Worm (Caenorhabditis elegans) whole organism, L1 larva: Measurements from ENCODE around the gene ZC13.10.
A peak's percentile ranks its signal among the peaks of the same experiment; 100 is the strongest.

ENCODE experiments used
- C04F5.9 ChIP-seq: sonication (generic microtip); optimal IDR thresholded peaks from 2 replicates; lab custom pipeline; 2016; ENCODE audit warnings: missing genetic modification characterization, missing compliant biosample characterization
- alr-1 ChIP-seq: fragments of 200-800 bp; sonication (Bioruptor generic); optimal IDR thresholded peaks from 2 replicates; lab custom pipeline; 2018; ENCODE audit warnings: borderline replicate concordance, mild to moderate bottlenecking, missing genetic modification characterization, missing compliant biosample characterization
- ama-1 ChIP-seq: fragments of 150-350 bp; optimal IDR thresholded peaks from 2 replicates; lab custom pipeline; 2014
- blmp-1 ChIP-seq: fragments of 150-350 bp; optimal IDR thresholded peaks from 2 replicates; lab custom pipeline; 2014; ENCODE audit warnings: missing biosample characterization, missing genetic modification characterization
- ceh-82 ChIP-seq, 3 experiments: fragments of 150-350 bp in 1 of 3; sonication (generic microtip) in 2 of 3; optimal IDR thresholded peaks; 2 replicates each; lab custom pipeline; 2014 to 2017; ENCODE audit warnings: missing biosample characterization in 3 of 3, missing genetic modification characterization in 3 of 3
- ceh-88 ChIP-seq: fragments of 200-800 bp; sonication (Bioruptor generic); IDR thresholded peaks from 2 replicates; pipeline ENCODE4 v1.3.6; 2022; ENCODE audit warnings: missing genetic modification characterization, missing compliant biosample characterization
- ces-1 ChIP-seq: fragments of 150-350 bp; optimal IDR thresholded peaks from 2 replicates; lab custom pipeline; 2014; ENCODE audit warnings: missing biosample characterization, missing genetic modification reagents, missing genetic modification characterization
- efl-1 ChIP-seq, 4 experiments: fragments of 150-350 bp; optimal IDR thresholded peaks in 3 of 4; peaks in 1 of 4; 1 replicate in 1 of 4; 2 replicates in 3 of 4; lab custom pipeline; 2014; ENCODE audit warnings: missing biosample characterization in 2 of 4, missing genetic modification characterization in 2 of 4, missing genetic modification reagents in 2 of 4
- egl-13 ChIP-seq: sonication (generic microtip); optimal IDR thresholded peaks from 2 replicates; lab custom pipeline; 2016; ENCODE audit warnings: missing genotype, missing genetic modification reagents, missing genetic modification characterization, missing compliant biosample characterization
- elt-2 ChIP-seq: sonication (generic microtip); optimal IDR thresholded peaks from 2 replicates; lab custom pipeline; 2016; ENCODE audit warnings: missing genetic modification characterization, mild to moderate bottlenecking, inconsistent platforms, missing compliant biosample characterization, missing genetic modification reagents
- elt-3 ChIP-seq, 6 experiments: fragments of 150-350 bp in 1 of 6; sonication (generic microtip); optimal IDR thresholded peaks; 2 replicates each; lab custom pipeline; 2017 to 2018; ENCODE audit warnings: missing biosample characterization in 6 of 6, missing genetic modification characterization in 6 of 6, inconsistent platforms in 1 of 6
- fkh-10 ChIP-seq: sonication (generic microtip); optimal IDR thresholded peaks from 2 replicates; lab custom pipeline; 2017; ENCODE audit warnings: missing biosample characterization, missing genetic modification reagents, missing genetic modification characterization
- fkh-4 ChIP-seq: sonication (generic microtip); optimal IDR thresholded peaks from 2 replicates; lab custom pipeline; 2016; ENCODE audit warnings: missing compliant biosample characterization, missing genetic modification characterization, borderline replicate concordance
- fkh-8 ChIP-seq: sonication (generic microtip); optimal IDR thresholded peaks from 2 replicates; lab custom pipeline; 2016; ENCODE audit warnings: mild to moderate bottlenecking, missing genetic modification characterization, missing compliant biosample characterization
- fos-1 ChIP-seq: fragments of 150-350 bp; optimal IDR thresholded peaks from 2 replicates; lab custom pipeline; 2014; ENCODE audit warnings: missing biosample characterization, missing genetic modification characterization
- grh-1 ChIP-seq: fragments of 200-800 bp; sonication (Bioruptor generic); IDR thresholded peaks from 2 replicates; pipeline ENCODE4 v1.3.6; 2022; ENCODE audit warnings: missing genetic modification reagents, missing genetic modification characterization, missing compliant biosample characterization
- hlh-17 ChIP-seq: fragments of 200-800 bp; sonication (Bioruptor generic); optimal IDR thresholded peaks from 2 replicates; lab custom pipeline; 2018; ENCODE audit warnings: missing genetic modification characterization, mild to moderate bottlenecking, missing compliant biosample characterization, moderate library complexity, borderline replicate concordance
- hpl-2 ChIP-seq: fragments of 150-350 bp; optimal IDR thresholded peaks from 2 replicates; lab custom pipeline; 2014; ENCODE audit warnings: missing biosample characterization, missing genetic modification reagents, missing genetic modification characterization
- jun-1 ChIP-seq: fragments of 150-350 bp; optimal IDR thresholded peaks from 2 replicates; lab custom pipeline; 2014; ENCODE audit warnings: missing biosample characterization, missing genetic modification reagents, missing genetic modification characterization
- lin-13 ChIP-seq: fragments of 150-350 bp; optimal IDR thresholded peaks from 2 replicates; lab custom pipeline; 2014; ENCODE audit warnings: missing biosample characterization, missing genetic modification reagents, missing genetic modification characterization
- lin-14 ChIP-seq: fragments of 200-800 bp; sonication (Bioruptor generic); optimal IDR thresholded peaks from 2 replicates; lab custom pipeline; 2018; ENCODE audit warnings: mild to moderate bottlenecking, missing genetic modification characterization, moderate library complexity, missing compliant biosample characterization
- lin-15B ChIP-seq: fragments of 150-350 bp; sonication (generic microtip); optimal IDR thresholded peaks from 3 replicates; lab custom pipeline; 2014; ENCODE audit warnings: missing biosample characterization, missing genetic modification characterization
- lin-35 ChIP-seq, 2 experiments: fragments of 150-350 bp; optimal IDR thresholded peaks; 2 replicates each; lab custom pipeline; 2014; ENCODE audit warnings: missing biosample characterization in 2 of 2, missing genetic modification characterization in 2 of 2, missing genetic modification reagents in 2 of 2
- lin-39 ChIP-seq: fragments of 150-350 bp; optimal IDR thresholded peaks from 2 replicates; lab custom pipeline; 2014; ENCODE audit warnings: missing biosample characterization, missing genetic modification reagents, missing genetic modification characterization
- lsy-2 ChIP-seq, 2 experiments: fragments of 150-350 bp; optimal IDR thresholded peaks; 2 replicates each; lab custom pipeline; 2014; ENCODE audit warnings: missing biosample characterization in 2 of 2, missing genetic modification characterization in 2 of 2
- mef-2 ChIP-seq: fragments of 150-350 bp; optimal IDR thresholded peaks from 2 replicates; lab custom pipeline; 2014; ENCODE audit warnings: missing biosample characterization, missing genetic modification characterization
- mep-1 ChIP-seq: fragments of 150-350 bp; optimal IDR thresholded peaks from 2 replicates; lab custom pipeline; 2014; ENCODE audit warnings: missing biosample characterization, missing genetic modification characterization
- nhr-19 ChIP-seq: fragments of 200-800 bp; sonication (Bioruptor generic); conservative IDR thresholded peaks from 2 replicates; pipeline ENCODE4 v1.3.6; 2022; ENCODE audit warnings: missing genetic modification characterization, missing compliant biosample characterization
- nhr-20 ChIP-seq: sonication (generic microtip); optimal IDR thresholded peaks from 2 replicates; lab custom pipeline; 2016; ENCODE audit warnings: mild to moderate bottlenecking, missing genetic modification characterization, missing compliant biosample characterization
- nhr-47 ChIP-seq: sonication (generic microtip); optimal IDR thresholded peaks from 2 replicates; lab custom pipeline; 2016; ENCODE audit warnings: mild to moderate bottlenecking, missing genetic modification characterization, moderate library complexity, missing compliant biosample characterization
- nhr-71 ChIP-seq: sonication (generic microtip); optimal IDR thresholded peaks from 2 replicates; lab custom pipeline; 2016; ENCODE audit warnings: mild to moderate bottlenecking, missing genetic modification characterization, moderate library complexity, missing compliant biosample characterization
- nhr-76 ChIP-seq: sonication (generic microtip); optimal IDR thresholded peaks from 2 replicates; lab custom pipeline; 2017; ENCODE audit warnings: missing biosample characterization, missing genetic modification characterization
- nhr-84 ChIP-seq: sonication (generic microtip); optimal IDR thresholded peaks from 2 replicates; lab custom pipeline; 2017; ENCODE audit warnings: missing biosample characterization, missing genetic modification characterization
- nhr-85 ChIP-seq: sonication (generic microtip); peaks from one replicate; lab custom pipeline; 2016; ENCODE audit warnings: missing genetic modification characterization, inconsistent platforms, missing compliant biosample characterization
- skn-1 ChIP-seq: fragments of 150-350 bp; optimal IDR thresholded peaks from 2 replicates; lab custom pipeline; 2014; ENCODE audit warnings: missing biosample characterization, missing genetic modification characterization
- snpc-4 ChIP-seq: fragments of 150-350 bp; optimal IDR thresholded peaks from 2 replicates; lab custom pipeline; 2014; ENCODE audit warnings: missing biosample characterization, missing genetic modification characterization
- snu-23 ChIP-seq: sonication (generic microtip); optimal IDR thresholded peaks from 2 replicates; lab custom pipeline; 2016; ENCODE audit warnings: missing genetic modification characterization, missing compliant biosample characterization
- sup-37 ChIP-seq: fragments of 200-800 bp; sonication (Bioruptor generic); optimal IDR thresholded peaks from 2 replicates; lab custom pipeline; 2018; ENCODE audit warnings: mild to moderate bottlenecking, missing genetic modification characterization, missing compliant biosample characterization
- swsn-7 ChIP-seq: sonication (generic microtip); optimal IDR thresholded peaks from 2 replicates; lab custom pipeline; 2016; ENCODE audit warnings: missing genetic modification characterization, missing compliant biosample characterization
- tbx-2 ChIP-seq: sonication (generic microtip); optimal IDR thresholded peaks from 2 replicates; lab custom pipeline; 2016; ENCODE audit warnings: missing genetic modification characterization, missing compliant biosample characterization
- unc-130 ChIP-seq: fragments of 150-350 bp; optimal IDR thresholded peaks from 2 replicates; lab custom pipeline; 2017; ENCODE audit warnings: missing biosample characterization, missing genetic modification characterization, inconsistent platforms
- unc-30 ChIP-seq: sonication (generic microtip); optimal IDR thresholded peaks from 2 replicates; lab custom pipeline; 2017; ENCODE audit warnings: missing biosample characterization, missing genetic modification characterization
- unc-62 ChIP-seq: fragments of 150-350 bp; optimal IDR thresholded peaks from 2 replicates; lab custom pipeline; 2014; ENCODE audit warnings: missing biosample characterization, missing genetic modification reagents, missing genetic modification characterization
- xbp-1 ChIP-seq: sonication (generic microtip); optimal IDR thresholded peaks from 2 replicates; lab custom pipeline; 2016; ENCODE audit warnings: missing genetic modification characterization, missing compliant biosample characterization
- zag-1 ChIP-seq: fragments of 150-350 bp; optimal IDR thresholded peaks from 2 replicates; lab custom pipeline; 2014; ENCODE audit warnings: missing biosample characterization, missing genetic modification characterization

ZC13.10 gene

DNA sequence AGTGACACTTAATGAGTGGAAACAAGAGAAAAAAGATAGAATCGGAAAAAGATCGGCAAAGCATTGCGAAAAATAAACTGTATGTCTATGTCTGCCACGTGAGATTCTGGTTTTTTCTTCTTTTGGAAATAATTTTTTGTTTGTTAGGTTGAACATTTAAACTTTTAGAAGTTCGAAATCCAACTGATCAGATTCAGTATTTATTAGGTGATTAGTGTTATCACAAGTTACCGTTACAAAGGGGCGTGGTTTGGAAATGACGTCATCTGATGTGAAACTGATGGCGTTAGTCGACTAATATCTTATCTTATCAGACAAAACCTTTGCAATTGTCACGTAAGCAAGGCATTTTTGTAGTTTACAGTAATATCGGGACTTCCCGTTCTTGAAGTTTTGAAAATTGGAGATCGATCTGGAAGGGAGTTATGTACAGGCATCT, 38.1 kb downstream of the ZC13.10 start (continued):
- no peak for TF ChIP-seq zag-1

DNA sequence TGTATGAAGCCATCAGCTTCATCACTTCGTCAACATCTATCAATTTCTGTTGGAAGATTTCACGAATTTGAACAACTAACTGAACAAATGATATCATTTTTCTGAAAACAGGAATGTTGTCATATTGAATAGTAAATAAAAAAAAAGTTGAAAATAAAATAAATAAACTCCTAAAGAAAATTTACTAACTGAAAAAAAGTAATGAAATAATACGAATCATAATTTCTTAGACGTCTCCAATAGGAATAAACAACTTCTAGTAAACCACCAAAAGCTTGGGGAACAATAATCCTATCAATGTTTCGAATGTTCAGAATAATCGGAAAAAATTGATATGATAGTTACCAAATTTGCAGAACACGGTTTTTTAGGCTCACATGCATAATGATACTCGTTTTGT, 38.9 kb downstream of the ZC13.10 start, which contains the start of gene cdo-1:
cdo-1 (minus strand) TSS at position 101 of the 400 bp plus-strand sequence.
- no peak for TF ChIP-seq lin-35 (GFP tag; optimal IDR thresholded peaks at IDR 0.05; lab: Kevin White, UChicago)
- TF ChIP-seq alr-1 (tag; lab: Kevin White, UChicago): no peak
- no peak for TF ChIP-seq nhr-47 (tag; lab: Kevin White, UChicago)
- TF ChIP-seq ces-1: no peak
- no peak for TF ChIP-seq fos-1 (tag; lab: Kevin White, UChicago)
- no peak for TF ChIP-seq egl-13 (tag; lab: Kevin White, UChicago)
- no peak for TF ChIP-seq ama-1
- no peak for TF ChIP-seq nhr-19 (GFP tag; lab: Robert Waterston, UW)
- no peak for TF ChIP-seq hlh-17 (GFP tag; lab: Kevin White, UChicago)
- TF ChIP-seq snpc-4: no peak
- TF ChIP-seq xbp-1 (tag; lab: Kevin White, UChicago): no peak
- no peak for TF ChIP-seq swsn-7
- no peak for TF ChIP-seq nhr-76
- TF ChIP-seq nhr-20 (tag; lab: Kevin White, UChicago): no peak
- TF ChIP-seq lin-39 (tag; lab: Kevin White, UChicago): no peak

DNA sequence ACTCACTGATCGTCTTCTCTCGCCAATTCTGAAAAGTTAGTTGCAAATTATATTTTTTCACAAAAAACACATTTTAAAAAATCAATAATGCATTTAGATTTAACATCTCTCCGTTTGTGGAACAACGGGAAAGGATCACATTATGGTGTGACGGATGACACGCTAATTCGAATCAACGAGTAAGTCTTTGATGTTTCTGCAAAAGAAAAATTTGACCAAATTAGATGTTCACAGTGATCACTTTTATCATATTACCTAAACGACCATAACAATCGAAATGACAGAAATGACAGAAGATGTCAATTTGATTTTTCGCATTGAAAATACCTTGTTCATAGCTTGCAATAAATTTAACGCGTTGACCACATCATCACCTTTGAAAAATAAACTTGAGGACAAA, 41.0 kb downstream of the ZC13.10 start:
- TF ChIP-seq blmp-1 (tag; lab: Kevin White, UChicago) (peak; percentile 18), mef-2 (tag; lab: Kevin White, UChicago) (no peak), nhr-85 (peak; percentile 77), elt-3 (tag; optimal IDR thresholded peaks at IDR 0.05; lab: Kevin White, UChicago) (peak in 1 of 6 experiments; percentile 53), lin-15B (no peak), unc-130 (tag; lab: Kevin White, UChicago) (peak; percentile 6), lin-14 (GFP tag; lab: Kevin White, UChicago) (peak; percentile 26), lsy-2 (tag; optimal IDR thresholded peaks at IDR 0.05; lab: Kevin White, UChicago) (no peak), lin-13 (GFP tag; lab: Kevin White, UChicago) (no peak)
- TF ChIP-seq, all 84 proteins: peak for 5

DNA sequence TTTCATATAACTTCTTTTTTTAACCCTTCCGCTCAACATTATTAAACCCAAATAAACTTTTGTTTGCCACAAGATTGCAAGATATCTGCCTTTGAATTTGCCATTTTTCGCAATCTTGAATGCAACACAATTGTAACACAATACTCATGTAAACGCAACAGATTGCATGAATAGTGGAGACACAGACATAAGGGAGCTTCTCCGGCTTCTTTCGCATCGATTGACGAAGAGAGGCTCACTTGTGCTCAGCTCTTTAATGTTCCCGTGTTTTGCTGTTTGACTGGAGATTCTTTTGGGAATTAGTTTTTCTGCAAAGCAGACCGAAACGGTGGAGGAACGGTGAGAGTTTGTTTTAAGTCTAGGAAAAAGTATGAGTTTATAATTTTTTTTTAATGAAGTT, 43.0 kb downstream of the ZC13.10 start, which contains the start of gene F56F10.2:
F56F10.2 (plus strand) TSS at position 215 of the 400 bp plus-strand sequence.
- TF ChIP-seq sup-37 (no peak), grh-1 (GFP tag; lab: Robert Waterston, UW) (no peak), lin-14 (GFP tag; lab: Kevin White, UChicago) (peak; percentile 72), ceh-82 (tag; optimal IDR thresholded peaks at IDR 0.05; lab: Kevin White, UChicago) (peak in 2 of 3 experiments; percentile 0 to 18), nhr-47 (tag; lab: Kevin White, UChicago) (peak; percentile 12), unc-30 (tag; lab: Kevin White, UChicago) (no peak), lin-13 (GFP tag; lab: Kevin White, UChicago) (no peak), fkh-10 (GFP tag; lab: Kevin White, UChicago) (no peak), fos-1 (tag; lab: Kevin White, UChicago) (no peak), elt-2 (tag; lab: Kevin White, UChicago) (no peak), nhr-20 (tag; lab: Kevin White, UChicago) (no peak), egl-13 (tag; lab: Kevin White, UChicago) (no peak), tbx-2 (tag; lab: Kevin White, UChicago) (no peak), snu-23 (GFP tag; lab: Kevin White, UChicago) (peak; percentile 3), skn-1 (tag; lab: Kevin White, UChicago) (peak; percentile 44), C04F5.9 (tag; lab: Kevin White, UChicago) (no peak), nhr-71 (peak; percentile 32), fkh-4 (tag; lab: Kevin White, UChicago) (no peak), nhr-84 (tag; lab: Kevin White, UChicago) (no peak), ces-1 (no peak), ceh-88 (no peak), hpl-2 (GFP tag; lab: Kevin White, UChicago) (no peak), mep-1 (peak; percentile 5), jun-1 (tag; lab: Kevin White, UChicago) (no peak), fkh-8 (tag; lab: Kevin White, UChicago) (no peak), unc-62 (no peak), efl-1 (optimal IDR thresholded peaks at IDR 0.05; lab: Kevin White, UChicago) (no peak), efl-1 (GFP tag; optimal IDR thresholded peaks at IDR 0.05 in 1 of 2; lab: Kevin White, UChicago) (no peak), lin-35 (GFP tag; optimal IDR thresholded peaks at IDR 0.05; lab: Kevin White, UChicago) (no peak)
